Worm (Caenorhabditis elegans): Measurements from ENCODE around the gene apm-3.
A peak's percentile ranks its signal among the peaks of the same experiment; 100 is the strongest.

Gene apm-3

DNA sequence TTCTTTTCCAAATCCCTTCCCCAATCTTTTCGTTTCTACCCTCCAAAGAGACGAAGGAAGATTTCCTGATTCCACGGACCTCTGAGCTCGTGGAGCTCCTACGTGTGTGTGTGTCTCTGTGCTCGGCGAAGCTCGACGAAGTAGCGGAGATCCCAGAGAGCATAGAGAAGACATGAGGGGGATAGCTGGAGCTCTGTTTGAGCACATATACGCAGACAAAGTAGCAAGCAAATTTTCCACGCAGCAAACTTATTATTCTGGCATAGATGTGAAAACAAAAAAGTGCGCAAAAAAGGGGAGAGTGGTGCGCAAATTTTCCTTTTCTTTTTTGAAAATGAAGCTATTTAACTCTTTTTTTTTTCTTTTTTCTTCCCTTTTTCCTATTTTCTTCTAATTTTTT lies 21.9 kb upstream of the apm-3 start:
- TF ChIP-seq aly-1 (tag; optimal IDR thresholded peaks at IDR 0.05) (no peak), F13C5.2 (tag; optimal IDR thresholded peaks at IDR 0.05) (peak; percentile 21)

- TF ChIP-seq sea-1 (GFP tag; conservative IDR thresholded peaks at IDR 0.05) (no peak), ceh-13 (GFP tag; optimal IDR thresholded peaks at IDR 0.05) (no peak), aly-1 (tag; optimal IDR thresholded peaks at IDR 0.05) (no peak), pes-1 (GFP tag; IDR thresholded peaks at IDR 0.05) (no peak), flt-1 (GFP tag; IDR thresholded peaks at IDR 0.05) (no peak), tbx-11 (GFP tag; IDR thresholded peaks at IDR 0.05) (no peak), scrt-1 (GFP tag; IDR thresholded peaks at IDR 0.05) (no peak), B0310.2 (tag; optimal IDR thresholded peaks at IDR 0.05) (no peak), ceh-36 (tag; optimal IDR thresholded peaks at IDR 0.05) (no peak), hnd-1 (tag; optimal IDR thresholded peaks at IDR 0.05) (no peak), tra-4 (tag; optimal IDR thresholded peaks at IDR 0.05) (no peak), tbx-37 (GFP tag; conservative IDR thresholded peaks at IDR 0.05) (no peak), ets-7 (tag; optimal IDR thresholded peaks at IDR 0.05) (no peak), ama-1 (optimal IDR thresholded peaks at IDR 0.05) (no peak), F13C5.2 (tag; optimal IDR thresholded peaks at IDR 0.05) (no peak), hmg-4 (GFP tag; optimal IDR thresholded peaks at IDR 0.05) (no peak), hmbx-1 (tag; optimal IDR thresholded peaks at IDR 0.05) (no peak)
Observed at ce11 chrX:933504-933903, 21.3 kb upstream of the apm-3 start, which contains the start of gene F35H12.1. Gene F35H12.1, plus strand, starts transcription at chrX:933804.

DNA sequence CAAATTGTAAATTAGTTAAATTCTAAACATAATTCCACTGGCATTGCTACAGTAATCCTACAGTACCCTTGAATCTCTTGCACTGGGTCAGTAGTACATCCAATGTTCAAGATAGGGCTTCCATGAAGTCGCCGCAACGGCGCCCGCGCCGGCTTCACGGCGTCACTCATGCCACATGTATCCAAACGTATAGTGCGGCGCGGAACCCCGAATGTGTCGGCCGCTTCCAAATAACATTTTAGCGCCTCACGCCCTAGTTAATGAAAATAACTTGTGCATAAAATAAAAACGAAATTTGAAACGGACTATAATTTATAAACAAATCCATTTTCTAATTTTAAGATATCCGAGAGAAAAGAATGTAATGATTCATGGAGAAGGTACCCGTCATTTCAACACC lies 18.8 kb upstream of the apm-3 start:
- no peak for TF ChIP-seq tbx-11 (GFP tag; IDR thresholded peaks at IDR 0.05)
- no peak for TF ChIP-seq flt-1 (GFP tag; IDR thresholded peaks at IDR 0.05)
- TF ChIP-seq sea-1 (GFP tag; conservative IDR thresholded peaks at IDR 0.05): no peak
- TF ChIP-seq B0310.2 (tag; optimal IDR thresholded peaks at IDR 0.05): no peak
- TF ChIP-seq tbx-37 (GFP tag; conservative IDR thresholded peaks at IDR 0.05): no peak
- no peak for TF ChIP-seq hmg-4 (GFP tag; optimal IDR thresholded peaks at IDR 0.05)
- no peak for TF ChIP-seq F13C5.2 (tag; optimal IDR thresholded peaks at IDR 0.05)
- TF ChIP-seq scrt-1 (GFP tag; IDR thresholded peaks at IDR 0.05): no peak
- TF ChIP-seq pes-1 (GFP tag; IDR thresholded peaks at IDR 0.05): no peak
- TF ChIP-seq aly-1 (tag; optimal IDR thresholded peaks at IDR 0.05): no peak
- no peak for TF ChIP-seq ama-1 (optimal IDR thresholded peaks at IDR 0.05)
- TF ChIP-seq hmbx-1 (tag; optimal IDR thresholded peaks at IDR 0.05): no peak
- no peak for TF ChIP-seq hnd-1 (tag; optimal IDR thresholded peaks at IDR 0.05)
- no peak for TF ChIP-seq ceh-13 (GFP tag; optimal IDR thresholded peaks at IDR 0.05)
- no peak for TF ChIP-seq tra-4 (tag; optimal IDR thresholded peaks at IDR 0.05)
- no peak for TF ChIP-seq ceh-36 (tag; optimal IDR thresholded peaks at IDR 0.05)
- no peak for TF ChIP-seq ets-7 (tag; optimal IDR thresholded peaks at IDR 0.05)

- TF ChIP-seq tra-4 (tag; optimal IDR thresholded peaks at IDR 0.05): no peak
- TF ChIP-seq ceh-36 (tag; optimal IDR thresholded peaks at IDR 0.05): no peak
- TF ChIP-seq B0310.2 (tag; optimal IDR thresholded peaks at IDR 0.05): no peak
- no peak for TF ChIP-seq tbx-11 (GFP tag; IDR thresholded peaks at IDR 0.05)
- no peak for TF ChIP-seq aly-1 (tag; optimal IDR thresholded peaks at IDR 0.05)
- no peak for TF ChIP-seq F13C5.2 (tag; optimal IDR thresholded peaks at IDR 0.05)
- TF ChIP-seq hnd-1 (tag; optimal IDR thresholded peaks at IDR 0.05): no peak
- TF ChIP-seq sea-1 (GFP tag; conservative IDR thresholded peaks at IDR 0.05): no peak
- TF ChIP-seq ceh-13 (GFP tag; optimal IDR thresholded peaks at IDR 0.05): no peak
- no peak for TF ChIP-seq pes-1 (GFP tag; IDR thresholded peaks at IDR 0.05)
- TF ChIP-seq scrt-1 (GFP tag; IDR thresholded peaks at IDR 0.05): no peak
- TF ChIP-seq hmbx-1 (tag; optimal IDR thresholded peaks at IDR 0.05): no peak
- no peak for TF ChIP-seq hmg-4 (GFP tag; optimal IDR thresholded peaks at IDR 0.05)
- no peak for TF ChIP-seq ets-7 (tag; optimal IDR thresholded peaks at IDR 0.05)
- TF ChIP-seq tbx-37 (GFP tag; conservative IDR thresholded peaks at IDR 0.05): no peak
- TF ChIP-seq ama-1 (optimal IDR thresholded peaks at IDR 0.05): no peak
- no peak for TF ChIP-seq flt-1 (GFP tag; IDR thresholded peaks at IDR 0.05)
Observed at ce11 chrX:938269-938883, 16.4 kb upstream of the apm-3 start, which contains the start of gene F53H8.3. Gene F53H8.3, plus strand, starts transcription at chrX:938543.

DNA sequence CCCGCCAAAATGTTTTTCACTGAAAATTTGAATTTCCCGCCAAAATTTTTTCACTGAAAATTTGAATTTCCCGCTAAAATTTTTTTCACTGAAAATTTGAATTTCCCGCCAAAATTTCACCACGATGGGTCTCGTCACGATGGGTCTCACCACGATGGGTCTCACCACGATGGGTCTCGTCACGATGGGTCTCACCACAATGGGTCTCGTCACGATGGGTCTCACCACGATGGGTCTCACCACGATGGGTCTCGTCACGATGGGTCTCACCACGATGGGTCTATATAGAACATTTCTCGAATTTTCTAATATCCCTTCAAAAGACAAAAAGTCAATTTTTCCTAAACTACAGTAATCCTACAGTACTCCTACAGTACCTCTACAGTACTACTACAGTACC lies 11.1 kb upstream of the apm-3 start:
- TF ChIP-seq pes-1 (GFP tag; IDR thresholded peaks at IDR 0.05): peak; percentile 47; the same call in 1 of the 2 replicates
- TF ChIP-seq flt-1 (GFP tag; IDR thresholded peaks at IDR 0.05): 0 out of 2 replicates have a peak, but pooled peaks have one; percentile 39

DNA sequence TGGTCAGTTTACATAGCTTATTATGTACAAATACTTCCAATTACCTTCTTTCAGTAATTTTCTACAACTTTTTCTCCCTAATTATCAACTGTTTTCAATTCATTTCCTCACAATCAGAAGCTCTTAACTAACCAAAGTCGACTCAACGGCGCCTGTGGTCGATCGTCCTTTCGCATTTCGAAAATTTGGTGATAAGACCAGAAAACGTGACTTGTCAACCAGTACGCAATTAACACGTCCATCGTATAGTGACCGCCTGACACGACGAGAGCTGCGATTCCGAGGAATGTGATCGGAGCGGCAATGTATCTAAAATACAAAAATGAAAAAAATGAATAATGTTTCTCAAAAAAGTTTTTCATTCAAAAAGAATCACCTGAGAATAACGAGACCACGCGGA lies 9.1 kb upstream of the apm-3 start:
- no peak for TF ChIP-seq sea-1 (GFP tag; conservative IDR thresholded peaks at IDR 0.05)
- TF ChIP-seq tra-4 (tag; optimal IDR thresholded peaks at IDR 0.05): no peak
- TF ChIP-seq pes-1 (GFP tag; IDR thresholded peaks at IDR 0.05): no peak
- TF ChIP-seq tbx-37 (GFP tag; conservative IDR thresholded peaks at IDR 0.05): no peak
- TF ChIP-seq ets-7 (tag; optimal IDR thresholded peaks at IDR 0.05): no peak
- no peak for TF ChIP-seq flt-1 (GFP tag; IDR thresholded peaks at IDR 0.05)
- TF ChIP-seq F13C5.2 (tag; optimal IDR thresholded peaks at IDR 0.05): no peak
- no peak for TF ChIP-seq hnd-1 (tag; optimal IDR thresholded peaks at IDR 0.05)
- no peak for TF ChIP-seq aly-1 (tag; optimal IDR thresholded peaks at IDR 0.05)
- TF ChIP-seq B0310.2 (tag; optimal IDR thresholded peaks at IDR 0.05): no peak
- no peak for TF ChIP-seq ceh-36 (tag; optimal IDR thresholded peaks at IDR 0.05)
- TF ChIP-seq ama-1 (optimal IDR thresholded peaks at IDR 0.05): no peak
- no peak for TF ChIP-seq hmbx-1 (tag; optimal IDR thresholded peaks at IDR 0.05)
- TF ChIP-seq scrt-1 (GFP tag; IDR thresholded peaks at IDR 0.05): no peak
- TF ChIP-seq tbx-11 (GFP tag; IDR thresholded peaks at IDR 0.05): no peak
- no peak for TF ChIP-seq hmg-4 (GFP tag; optimal IDR thresholded peaks at IDR 0.05)
- TF ChIP-seq ceh-13 (GFP tag; optimal IDR thresholded peaks at IDR 0.05): no peak

- TF ChIP-seq F13C5.2 (tag; optimal IDR thresholded peaks at IDR 0.05): no peak
- TF ChIP-seq ets-7 (tag; optimal IDR thresholded peaks at IDR 0.05): no peak
- TF ChIP-seq hmbx-1 (tag; optimal IDR thresholded peaks at IDR 0.05): no peak
- no peak for TF ChIP-seq ceh-13 (GFP tag; optimal IDR thresholded peaks at IDR 0.05)
Observed at ce11 chrX:947885-948284, 6.9 kb upstream of the apm-3 start.

DNA sequence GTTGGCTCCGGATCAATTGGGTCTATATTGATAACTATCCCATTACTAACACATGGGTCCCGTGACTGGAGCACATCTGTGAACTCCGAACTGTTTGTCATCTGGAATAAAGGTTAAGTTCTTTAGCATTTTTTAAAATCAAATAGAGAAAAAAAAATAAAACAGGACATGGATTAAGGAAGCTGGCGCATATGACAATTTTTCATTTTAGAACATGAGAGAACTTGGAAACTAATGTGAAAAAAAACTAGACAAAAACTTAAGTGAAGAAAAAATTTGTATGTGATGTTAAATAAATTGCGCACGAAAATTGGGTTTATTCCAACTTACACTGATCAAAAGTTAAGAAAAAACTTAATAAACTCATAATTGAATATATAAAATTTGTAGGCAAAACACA lies 6.0 kb upstream of the apm-3 start, which contains the start of gene sms-2:
Gene sms-2, minus strand, starts transcription at position 101 of the 400 bp plus-strand sequence.
- no peak for TF ChIP-seq F13C5.2 (tag; optimal IDR thresholded peaks at IDR 0.05)

All from whole organism, early embryonic.